Worm (Caenorhabditis elegans): Measurements from ENCODE around the gene C48B4.12.

DNA sequence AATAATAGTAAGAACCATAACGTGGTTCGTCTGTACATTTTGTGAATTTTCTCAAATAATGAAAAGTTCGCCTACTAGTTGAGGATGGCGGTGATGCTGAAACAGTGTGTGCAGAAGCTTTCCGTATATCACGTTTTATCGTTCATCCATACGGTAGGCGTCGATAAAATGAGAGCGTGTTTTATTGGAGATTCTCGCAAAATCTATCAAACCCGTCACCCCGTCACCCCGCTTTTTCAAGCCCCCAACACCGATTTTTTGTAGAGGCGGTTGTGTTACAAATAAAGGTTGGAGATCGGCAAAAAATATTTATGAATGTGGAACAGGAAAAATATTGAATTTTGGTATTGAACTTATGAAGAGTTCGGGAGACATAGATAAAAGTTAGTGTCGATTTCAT is 11.5 kb downstream of the C48B4.12 start, which contains the start of gene clec-161:
- TF ChIP-seq egl-27 (tag; optimal IDR thresholded peaks at IDR 0.05) (no peak), snpc-4 (tag; optimal IDR thresholded peaks at IDR 0.05) (no peak), elt-2 (tag; optimal IDR thresholded peaks at IDR 0.05) (no peak), elt-3 (tag; optimal IDR thresholded peaks at IDR 0.05) (no peak), eor-1 (tag; optimal IDR thresholded peaks at IDR 0.05) (no peak), ceh-9 (tag; optimal IDR thresholded peaks at IDR 0.05) (no peak), nhr-28 (tag; optimal IDR thresholded peaks at IDR 0.05) (no peak), fkh-10 (GFP tag; optimal IDR thresholded peaks at IDR 0.05) (no peak), lin-15B (tag; optimal IDR thresholded peaks at IDR 0.05) (no peak), nfya-1 (tag; optimal IDR thresholded peaks at IDR 0.05; ENCODE audit: insufficient read depth) (no peak), ztf-11 (tag; optimal IDR thresholded peaks at IDR 0.05) (no peak), daf-12 (tag; optimal IDR thresholded peaks at IDR 0.05) (no peak), nhr-237 (tag; optimal IDR thresholded peaks at IDR 0.05) (no peak)
